Fruit fly (Drosophila melanogaster) whole organism, embryonic: ENCODE measurements around the gene retinin.

Experiments
- Bdp1 ChIP-seq: fragments of 200-800 bp; sonication (Bioruptor generic); optimal IDR thresholded peaks from 3 replicates; lab custom pipeline; 2016; ENCODE audit warnings: missing biosample characterization, missing genetic modification characterization
- CG11560 ChIP-seq: fragments of 200-800 bp; sonication (Bioruptor generic); IDR thresholded peaks from 3 replicates; pipeline ENCODE4 v1.3.6; 2022; ENCODE audit warnings: missing biosample characterization, missing genetic modification characterization
- CrebB ChIP-seq: fragments of 200-800 bp; sonication (Bioruptor generic); optimal IDR thresholded peaks from 3 replicates; lab custom pipeline; 2018; ENCODE audit warnings: missing biosample characterization, mild to moderate bottlenecking, missing genetic modification characterization

- TF ChIP-seq CG11560 (tag; lab: Robert Waterston, UW) (no peak), CrebB (tag; lab: Kevin White, UChicago) (no peak), Bdp1 (GFP tag; lab: Kevin White, UChicago) (no peak)
Measured at dm6 chr3L:16334876-16335275, 3.1 kb downstream of the retinin start.
